Worm (Caenorhabditis elegans): ENCODE measurements around the gene srg-69.

srg-69 gene

DNA sequence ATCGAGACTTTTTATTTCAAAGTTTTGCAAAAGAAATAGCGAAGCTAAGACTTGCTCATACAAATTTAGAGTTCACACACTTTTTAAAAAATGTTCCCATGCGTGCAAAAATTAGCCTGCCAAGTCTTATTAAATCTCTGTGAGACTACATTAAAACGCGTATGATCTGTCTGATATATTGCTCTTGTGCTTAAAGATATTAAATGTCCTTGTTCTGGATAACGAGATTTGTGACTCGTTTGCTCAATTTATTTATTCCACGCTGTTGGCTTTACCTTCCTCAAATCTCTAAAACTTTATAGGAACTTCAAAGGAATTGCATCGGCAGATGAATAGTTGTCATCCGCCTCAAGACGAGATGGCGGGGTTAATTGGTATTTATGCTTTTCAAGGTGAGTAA, at the start of gene srg-69:
TSS of gene srg-69 (plus strand) at position 301 of the 400 bp plus-strand sequence.
- TF ChIP-seq unc-62 (GFP tag; optimal IDR thresholded peaks at IDR 0.05), result no peak

DNA sequence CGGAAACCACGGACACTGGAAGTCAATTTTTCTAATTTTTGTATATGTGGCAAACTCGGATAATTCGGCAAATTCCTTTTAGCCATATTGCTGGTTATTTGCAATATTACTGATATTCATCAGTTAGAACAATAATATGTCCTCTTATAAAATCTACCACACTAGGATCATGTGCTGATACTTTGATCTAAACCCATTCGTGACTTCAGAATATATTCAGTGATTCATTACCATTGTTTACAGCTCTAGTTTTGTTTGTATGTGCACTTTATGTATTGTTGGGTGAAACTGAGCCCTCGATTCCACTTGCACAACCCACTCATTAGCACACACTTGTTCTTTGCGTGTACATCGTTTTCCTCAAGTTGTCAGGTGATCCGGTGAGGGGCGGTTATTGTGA, 49.3 kb upstream of the srg-69 start:
- no peak for TF ChIP-seq unc-62 (GFP tag; optimal IDR thresholded peaks at IDR 0.05)

DNA sequence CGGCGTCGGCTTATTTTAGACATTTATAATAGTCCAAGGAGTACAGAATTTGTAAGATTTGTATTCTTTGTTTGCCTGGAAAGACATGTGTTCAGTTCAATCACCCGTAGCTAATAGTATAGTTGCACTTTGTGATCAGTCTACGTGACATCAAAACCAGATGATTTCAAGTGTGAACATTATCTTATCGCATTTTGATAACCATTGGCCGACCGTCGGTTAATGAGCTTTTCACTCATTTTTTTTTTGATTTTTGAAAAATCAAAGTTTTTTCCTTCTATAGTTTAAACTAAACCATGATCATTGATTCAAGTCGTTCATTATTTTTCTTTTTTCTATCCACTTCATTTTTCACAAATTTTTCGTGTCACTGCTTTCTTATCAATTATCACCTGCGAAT, 48.3 kb upstream of the srg-69 start:
- TF ChIP-seq unc-62 (GFP tag; optimal IDR thresholded peaks at IDR 0.05), result no peak

DNA sequence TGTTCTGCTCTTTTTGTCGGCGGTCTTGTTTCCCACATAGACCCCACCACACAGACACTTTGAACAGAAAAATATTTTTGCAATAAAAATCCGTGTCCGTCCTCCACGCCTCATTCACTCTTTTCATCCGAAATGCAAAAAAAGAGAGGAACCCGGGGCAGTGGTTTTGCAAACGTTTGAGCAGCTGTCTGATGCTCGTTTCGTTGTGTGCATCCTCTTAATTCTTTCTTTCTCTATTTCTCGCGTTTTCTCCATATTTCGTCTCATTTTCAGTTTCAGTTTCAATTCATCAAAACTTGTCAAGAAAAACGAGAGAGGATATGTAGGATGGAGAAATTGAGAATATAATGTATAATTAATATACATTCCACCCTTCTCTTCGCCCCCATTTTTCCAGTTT, 46.5 kb upstream of the srg-69 start:
- no peak for TF ChIP-seq unc-62 (GFP tag; optimal IDR thresholded peaks at IDR 0.05)

DNA sequence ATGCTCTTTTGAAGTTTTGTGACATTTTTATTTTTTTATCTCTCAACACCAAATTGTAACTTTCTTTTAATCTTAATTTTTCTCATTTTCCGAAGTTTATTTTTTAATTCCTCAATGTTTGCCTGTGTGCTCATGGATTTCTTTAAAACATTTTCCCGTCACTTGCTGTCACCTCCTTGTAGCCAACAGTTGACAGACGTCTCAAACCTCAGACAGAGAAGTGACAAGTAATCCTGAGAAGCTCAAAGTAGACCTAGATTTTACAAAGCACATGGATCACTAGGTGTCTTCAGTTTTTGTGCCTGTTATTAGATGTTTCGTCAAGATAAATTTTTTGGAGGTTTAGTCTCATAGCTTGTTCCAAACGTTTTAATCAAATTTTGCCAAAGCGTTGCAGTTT, 45.8 kb upstream of the srg-69 start:
- no peak for TF ChIP-seq unc-62 (GFP tag; optimal IDR thresholded peaks at IDR 0.05)

DNA sequence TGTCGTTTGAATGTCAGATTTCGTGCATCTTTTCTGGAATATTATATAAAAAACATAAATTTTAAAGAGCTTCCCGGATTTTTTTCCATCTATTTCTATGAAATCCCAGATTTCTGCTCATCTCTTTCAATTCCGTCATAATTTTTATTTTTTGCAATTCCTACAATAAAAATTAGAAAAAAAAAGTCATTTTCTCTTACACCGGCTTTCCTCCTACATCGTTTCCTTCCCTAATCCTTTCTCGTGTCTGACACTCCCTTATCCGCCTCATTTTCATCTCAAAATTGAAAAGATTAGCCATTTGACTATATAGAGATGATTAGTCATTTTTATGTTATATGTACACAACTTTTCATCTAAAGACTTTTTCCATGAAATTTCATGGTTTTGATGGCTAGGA, 44.7 kb upstream of the srg-69 start:
- TF ChIP-seq unc-62 (GFP tag; optimal IDR thresholded peaks at IDR 0.05), result no peak

DNA sequence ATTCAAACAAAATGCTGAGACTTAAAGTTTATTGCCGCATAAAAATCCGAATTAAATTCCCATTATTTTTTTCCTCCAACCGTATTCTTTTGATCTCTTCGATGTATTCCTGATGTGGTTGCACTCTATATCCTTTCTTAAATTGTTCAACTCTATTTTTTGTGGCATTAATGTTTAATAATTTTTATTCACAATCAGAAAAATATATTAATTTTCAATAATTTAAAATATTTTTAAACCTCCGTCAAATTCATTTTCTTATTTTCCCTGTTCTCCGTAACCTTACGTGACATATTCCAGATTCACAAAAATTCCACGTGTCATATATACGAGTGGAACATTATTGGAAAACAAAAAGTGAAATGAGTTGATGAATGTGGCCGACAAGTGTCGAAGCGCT, 43.7 kb upstream of the srg-69 start, which contains the start of gene gcy-12:
TSS of gene gcy-12 (plus strand) at position 301 of the 400 bp plus-strand sequence.
- TF ChIP-seq unc-62 (GFP tag; optimal IDR thresholded peaks at IDR 0.05), result no peak

DNA sequence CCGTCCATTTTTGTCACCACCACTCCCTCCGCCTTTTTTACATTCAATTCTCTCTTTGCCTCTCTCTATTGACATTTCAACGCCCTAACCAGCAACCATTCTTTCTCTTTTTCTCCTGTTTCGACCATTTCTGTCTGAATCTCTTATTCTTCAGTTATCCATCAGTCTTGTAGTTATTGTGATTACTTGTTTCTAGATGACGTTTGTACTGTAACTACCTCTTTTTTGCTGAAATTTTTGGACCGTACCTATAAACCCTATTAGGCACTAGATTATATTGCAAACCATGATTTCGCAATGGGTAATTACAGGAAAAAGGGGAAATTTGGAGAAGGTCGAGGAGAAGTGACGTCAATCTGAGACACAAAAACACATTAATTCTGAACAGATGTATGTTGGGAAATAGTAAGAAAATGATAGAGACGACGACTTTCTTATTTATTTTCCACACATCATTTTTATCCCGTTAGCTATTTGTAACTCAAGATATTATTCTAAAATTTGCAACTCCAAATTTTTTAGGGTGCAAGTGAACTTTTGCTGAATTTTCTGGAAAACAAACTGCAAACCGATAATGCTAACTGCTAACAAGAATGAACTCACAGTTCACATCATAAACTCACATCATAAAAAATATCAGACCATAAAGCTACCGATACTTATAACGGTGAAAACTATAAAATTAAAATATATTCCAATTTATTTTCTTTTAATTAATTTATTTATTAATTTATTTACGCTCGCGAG, 35.1 kb upstream of the srg-69 start:
- no peak for TF ChIP-seq unc-62 (GFP tag; optimal IDR thresholded peaks at IDR 0.05)

DNA sequence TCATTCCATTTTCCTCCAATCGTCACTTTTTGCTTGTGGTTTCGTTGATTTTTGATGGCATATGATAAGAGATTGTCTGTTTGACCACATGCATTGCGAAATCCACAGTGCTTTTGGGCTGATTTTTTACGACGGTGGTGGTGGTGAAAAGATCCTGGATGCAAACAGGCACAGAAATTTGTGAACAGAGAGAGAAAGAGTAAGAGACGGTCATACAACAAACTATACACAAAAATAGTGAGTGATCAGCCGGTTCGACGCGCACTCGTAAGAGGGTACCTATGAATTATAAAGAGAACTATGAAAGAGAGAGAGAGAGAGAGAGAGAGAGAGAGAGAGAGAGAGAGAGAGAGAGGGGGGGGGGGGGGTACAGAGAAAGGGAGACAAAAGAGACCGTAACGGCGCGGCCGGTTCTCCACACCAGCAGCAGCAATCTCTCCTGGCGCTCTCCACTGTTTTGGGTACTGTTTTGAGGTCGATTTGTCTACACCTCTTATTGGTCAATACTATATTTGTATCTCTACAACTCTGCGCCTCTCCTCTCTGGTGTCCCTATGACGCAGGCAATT, 33.7 kb upstream of the srg-69 start:
- no peak for TF ChIP-seq unc-62 (GFP tag; optimal IDR thresholded peaks at IDR 0.05)

DNA sequence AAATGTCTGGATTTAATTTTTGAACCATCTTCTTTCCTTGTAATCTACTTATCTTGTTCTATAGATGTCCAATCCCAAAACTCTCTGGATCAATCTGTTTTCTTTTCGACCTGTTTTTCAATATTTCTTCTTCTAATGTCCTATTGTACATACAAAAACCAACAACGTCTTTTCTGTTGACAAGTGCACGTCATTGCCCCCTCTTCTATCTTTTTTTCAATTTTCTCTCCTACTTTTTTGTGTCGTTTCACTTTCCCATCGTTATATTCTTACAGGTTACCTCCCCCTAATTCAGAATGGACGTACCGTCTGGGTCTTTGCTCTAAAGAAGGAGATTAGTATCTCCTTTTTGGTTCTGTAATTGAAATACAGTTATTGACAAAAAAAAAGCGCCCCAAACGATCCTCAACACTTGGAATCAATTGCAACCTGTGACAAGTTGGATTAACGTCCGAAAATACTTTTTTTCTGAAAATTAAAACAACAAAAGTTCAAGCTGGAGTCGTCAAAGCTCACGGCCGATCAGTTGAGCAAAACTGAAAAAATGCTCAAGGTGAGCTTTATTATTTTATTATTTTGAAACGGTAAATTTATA, 32.7 kb upstream of the srg-69 start, which contains the start of gene vhp-1:
TSS of gene vhp-1 (plus strand) at position 545 of the 595 bp plus-strand sequence.
- TF ChIP-seq unc-62 (GFP tag; optimal IDR thresholded peaks at IDR 0.05), result no peak

DNA sequence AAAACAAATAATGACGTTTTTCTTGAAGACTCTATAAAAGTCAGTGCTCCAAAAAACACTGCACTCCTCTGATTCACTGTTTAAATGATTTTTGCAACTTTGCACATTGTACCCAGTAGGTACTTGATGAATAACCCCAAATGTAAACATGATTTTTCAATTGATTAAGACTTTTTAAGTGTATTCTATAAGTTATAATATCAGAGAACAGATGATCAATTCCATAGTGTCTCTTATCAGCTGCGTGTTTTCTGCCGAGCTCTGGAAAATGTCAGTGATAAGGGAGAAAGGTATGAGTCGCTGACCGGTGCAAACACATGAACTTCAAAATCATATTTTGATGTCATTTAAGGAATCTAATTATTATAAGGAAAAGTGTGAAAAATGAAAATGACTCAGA, 31.7 kb upstream of the srg-69 start:
- no peak for TF ChIP-seq unc-62 (GFP tag; optimal IDR thresholded peaks at IDR 0.05)

DNA sequence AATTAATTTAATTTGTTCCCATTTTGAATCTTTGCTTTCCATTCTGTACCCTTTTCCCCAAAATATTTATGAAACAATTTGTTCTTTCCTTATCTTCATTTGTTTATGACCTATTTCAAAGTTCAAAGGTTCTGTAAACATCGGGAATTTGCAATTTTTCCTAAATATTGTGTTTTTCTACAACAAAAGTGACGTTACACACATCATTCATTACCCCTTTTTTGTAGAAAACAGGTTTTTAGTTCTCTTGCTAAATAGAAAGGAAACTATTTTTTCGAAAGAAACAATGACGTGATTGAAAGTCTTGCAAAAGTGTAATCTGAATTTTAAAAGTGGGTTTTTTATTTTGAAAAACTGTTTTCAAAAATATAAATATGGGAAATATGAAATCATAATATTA, 30.8 kb upstream of the srg-69 start:
- no peak for TF ChIP-seq unc-62 (GFP tag; optimal IDR thresholded peaks at IDR 0.05)

DNA sequence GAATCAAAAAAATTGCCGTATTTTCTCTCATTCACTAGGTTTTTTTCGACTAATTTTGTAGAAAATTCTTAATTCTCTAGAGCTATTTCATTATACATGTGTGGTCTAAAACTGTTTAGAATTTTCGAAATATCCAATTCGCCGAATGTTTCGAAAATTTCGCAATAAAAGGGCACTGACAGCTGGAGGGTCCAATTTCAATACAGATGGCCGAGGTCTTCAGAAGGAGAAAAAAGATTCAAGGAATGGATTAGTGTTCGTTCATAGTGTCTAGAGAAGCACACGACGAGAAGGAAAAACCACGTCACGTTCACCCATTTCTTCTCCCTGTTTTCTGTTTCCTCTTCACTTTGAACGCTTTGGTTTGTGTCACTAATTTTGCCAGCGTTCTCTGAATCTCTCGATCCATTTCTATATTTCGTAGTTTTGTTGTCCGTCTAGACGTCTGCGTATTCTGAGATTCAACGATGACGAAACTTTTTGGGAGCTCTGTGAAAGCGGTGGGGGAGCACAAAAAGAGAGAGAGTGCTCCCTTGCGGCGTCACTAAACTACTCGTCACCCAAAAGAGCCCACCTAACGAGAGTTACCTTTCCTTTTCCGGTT, 29.4 kb upstream of the srg-69 start:
- no peak for TF ChIP-seq unc-62 (GFP tag; optimal IDR thresholded peaks at IDR 0.05)

DNA sequence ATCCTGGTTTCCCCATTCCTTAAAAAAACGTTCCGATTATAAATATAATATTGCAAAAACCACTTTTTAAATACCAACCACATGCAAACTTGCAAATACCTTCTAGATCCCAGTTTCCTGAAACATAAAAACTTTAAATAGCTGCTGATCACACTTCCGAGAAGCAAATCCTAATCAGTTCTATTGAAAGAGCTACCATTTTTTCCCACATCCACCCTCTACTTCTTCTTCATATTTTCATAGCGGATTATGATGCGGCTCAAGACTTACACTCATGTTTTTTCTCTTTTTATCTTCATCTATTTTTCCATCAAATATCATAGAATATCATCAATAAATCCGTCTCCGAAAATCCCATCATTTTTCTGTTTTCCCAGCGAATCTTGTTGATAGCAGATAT, 28.6 kb upstream of the srg-69 start:
- no peak for TF ChIP-seq unc-62 (GFP tag; optimal IDR thresholded peaks at IDR 0.05)

DNA sequence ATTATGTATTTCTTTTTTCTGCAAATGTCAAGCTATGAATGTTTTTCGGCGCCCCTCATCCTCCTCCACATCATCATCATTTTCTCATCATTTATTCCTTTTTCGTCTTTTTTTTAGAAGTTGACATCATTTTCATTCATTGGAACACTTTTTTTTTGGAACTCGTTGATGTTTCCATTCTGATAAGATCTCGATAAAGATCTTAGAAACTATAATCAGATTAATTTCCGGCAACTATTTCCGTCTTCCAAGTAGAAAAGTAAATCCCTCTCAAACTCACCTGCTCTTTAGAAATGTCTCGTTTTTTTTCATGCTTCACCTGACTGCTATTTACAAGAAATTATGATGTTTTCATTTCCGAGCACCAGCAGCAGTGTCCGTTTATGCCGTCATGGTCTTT, 26.6 kb upstream of the srg-69 start:
- TF ChIP-seq unc-62 (GFP tag; optimal IDR thresholded peaks at IDR 0.05), result no peak

DNA sequence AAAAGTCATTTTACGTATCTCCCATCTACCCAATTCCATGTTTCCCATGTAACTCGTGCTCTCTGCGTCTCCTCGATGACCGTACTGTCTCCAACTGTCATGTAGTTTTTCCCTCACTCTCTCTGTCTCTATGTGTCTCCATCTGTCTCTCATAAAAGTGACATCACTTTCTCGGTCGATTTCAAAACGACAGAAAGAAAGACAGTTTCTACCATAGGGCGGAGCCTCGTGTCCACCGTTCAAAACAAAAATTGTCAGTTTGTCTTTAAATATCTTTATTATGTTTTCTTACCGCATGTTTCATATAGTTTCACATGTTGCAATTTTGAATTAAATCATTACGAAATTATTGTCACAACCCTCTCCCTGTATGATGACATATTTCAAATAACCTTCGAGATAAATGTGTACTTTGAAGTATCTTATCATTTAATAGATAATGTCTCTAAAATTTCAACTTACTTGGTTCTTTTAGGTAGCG, 25.2 kb upstream of the srg-69 start:
- no peak for TF ChIP-seq unc-62 (GFP tag; optimal IDR thresholded peaks at IDR 0.05)
